Worm (Caenorhabditis elegans): Measurements from ENCODE around the gene C08B6.10.

The C08B6.10 gene

DNA sequence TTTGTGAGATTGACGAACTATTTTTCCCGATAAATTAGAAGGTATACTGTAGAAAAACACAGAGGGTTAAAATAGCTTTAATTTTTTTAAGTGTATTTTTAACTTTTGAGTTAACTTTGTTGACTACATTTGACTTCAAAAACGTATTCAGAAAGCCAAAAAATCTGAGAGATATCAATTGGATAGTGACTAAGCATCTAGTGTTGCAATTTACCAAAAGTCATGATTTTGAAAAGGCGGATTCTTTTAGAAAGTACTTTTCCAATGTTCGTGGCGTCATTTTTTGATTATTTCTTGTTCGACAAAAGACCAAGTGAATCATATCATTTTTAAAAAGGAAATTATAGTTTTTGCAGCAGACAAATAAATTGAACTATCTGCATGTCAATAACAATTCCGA, 43.6 kb downstream of the C08B6.10 start:
- TF ChIP-seq ztf-29 (GFP tag; IDR thresholded peaks at IDR 0.05) (no peak), med-1 (GFP tag; optimal IDR thresholded peaks at IDR 0.05; ENCODE audit: insufficient read depth) (no peak), tab-1 (GFP tag; IDR thresholded peaks at IDR 0.05) (no peak), ztf-23 (GFP tag; IDR thresholded peaks at IDR 0.05) (no peak), cog-1 (tag; optimal IDR thresholded peaks at IDR 0.05) (no peak), klf-2 (GFP tag; conservative IDR thresholded peaks at IDR 0.05) (no peak), ref-1 (GFP tag; conservative IDR thresholded peaks at IDR 0.05) (no peak), T22C8.4 (GFP tag; IDR thresholded peaks at IDR 0.05) (no peak), flt-1 (GFP tag; IDR thresholded peaks at IDR 0.05) (no peak)

DNA sequence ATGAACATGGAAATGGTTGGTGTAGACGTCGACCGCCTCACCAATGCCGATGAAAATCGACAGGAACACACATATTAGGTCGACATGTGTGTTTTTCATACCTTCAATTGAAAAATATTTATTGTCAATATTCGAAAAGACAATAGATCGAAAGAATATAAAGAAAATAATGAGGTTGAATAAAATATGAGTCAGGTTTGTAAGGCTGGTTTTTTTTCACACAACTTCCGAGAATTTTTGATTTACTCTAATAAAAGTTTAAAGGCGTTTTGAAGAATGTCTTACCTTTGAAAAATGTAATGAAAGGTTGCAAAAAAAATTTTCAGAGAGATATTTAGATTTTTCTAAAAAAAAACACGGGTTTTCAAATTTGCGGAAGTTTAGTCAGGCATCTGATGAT, 48.4 kb downstream of the C08B6.10 start, which contains the start of gene egl-3:
egl-3 (minus strand) TSS at position 101 of the 400 bp plus-strand sequence.
- TF ChIP-seq klf-2 (GFP tag; conservative IDR thresholded peaks at IDR 0.05) (no peak), ztf-29 (GFP tag; IDR thresholded peaks at IDR 0.05) (no peak), ref-1 (GFP tag; conservative IDR thresholded peaks at IDR 0.05) (no peak), flt-1 (GFP tag; IDR thresholded peaks at IDR 0.05) (no peak), T22C8.4 (GFP tag; IDR thresholded peaks at IDR 0.05) (no peak), ztf-23 (GFP tag; IDR thresholded peaks at IDR 0.05) (no peak), med-1 (GFP tag; optimal IDR thresholded peaks at IDR 0.05; ENCODE audit: insufficient read depth) (no peak), cog-1 (tag; optimal IDR thresholded peaks at IDR 0.05) (no peak), tab-1 (GFP tag; IDR thresholded peaks at IDR 0.05) (no peak)

DNA sequence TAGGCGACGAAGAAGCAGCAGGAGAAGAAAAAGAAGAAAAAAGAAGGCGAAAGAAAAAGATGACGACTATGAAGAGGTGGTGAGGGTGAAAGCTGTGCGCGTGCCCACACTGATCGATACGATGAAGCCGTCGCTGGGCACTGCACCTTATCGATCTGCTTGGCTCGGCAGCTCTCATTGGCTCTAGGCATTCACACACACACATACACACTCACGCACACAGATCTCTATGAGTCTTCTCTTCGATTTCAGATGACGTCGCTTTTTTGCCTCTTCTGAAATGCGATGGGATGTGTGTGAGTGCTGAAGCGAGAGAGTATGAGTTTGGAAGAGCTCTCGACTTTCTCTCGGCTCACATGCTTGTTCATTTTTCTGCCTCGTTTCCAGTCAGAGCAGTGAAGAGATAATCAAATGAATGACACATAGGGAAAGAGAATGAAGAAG, 49.4 kb downstream of the C08B6.10 start:
- TF ChIP-seq flt-1 (GFP tag; IDR thresholded peaks at IDR 0.05), result no peak
- TF ChIP-seq T22C8.4 (GFP tag; IDR thresholded peaks at IDR 0.05), result peak; percentile 79

Measured in whole organism, midembryonic.